Worm (Caenorhabditis elegans) whole organism, mixed stage, embryonic: ENCODE data around the gene kin-24.

Experiments
- blmp-1 ChIP-seq: fragments of 150-350 bp; optimal IDR thresholded peaks from 2 replicates; lab custom pipeline; 2014; ENCODE audit warnings: missing biosample characterization, missing genetic modification characterization
- elt-3 ChIP-seq: fragments of 150-350 bp; optimal IDR thresholded peaks from 2 replicates; lab custom pipeline; 2014; ENCODE audit warnings: missing biosample characterization, missing genetic modification characterization
- mab-5 ChIP-seq: fragments of 150-350 bp; optimal IDR thresholded peaks from 2 replicates; lab custom pipeline; 2014; ENCODE audit warnings: missing biosample characterization, missing genetic modification characterization
- mep-1 ChIP-seq: fragments of 150-350 bp; optimal IDR thresholded peaks from 2 replicates; lab custom pipeline; 2017; ENCODE audit warnings: missing biosample characterization, missing genetic modification reagents, missing genetic modification characterization, inconsistent platforms
- nhr-237 ChIP-seq: fragments of 150-350 bp; optimal IDR thresholded peaks from 2 replicates; lab custom pipeline; 2014; ENCODE audit warnings: missing biosample characterization, missing genetic modification characterization
- pha-4 ChIP-seq: fragments of 150-350 bp; optimal IDR thresholded peaks from 2 replicates; lab custom pipeline; 2018; ENCODE audit warnings: missing biosample characterization, missing genetic modification reagents, missing genetic modification characterization
- snpc-4 ChIP-seq: fragments of 150-350 bp; optimal IDR thresholded peaks from 2 replicates; lab custom pipeline; 2014; ENCODE audit warnings: missing biosample characterization, missing genetic modification characterization
- sptf-1 ChIP-seq: sonication (generic microtip); optimal IDR thresholded peaks from 2 replicates; lab custom pipeline; 2017; ENCODE audit warnings: mild to moderate bottlenecking, missing genetic modification characterization, moderate library complexity, missing compliant biosample characterization
- unc-120 ChIP-seq: sonication (generic microtip); optimal IDR thresholded peaks from 2 replicates; lab custom pipeline; 2017; ENCODE audit warnings: missing genetic modification characterization, missing compliant biosample characterization; ENCODE audit not compliant: poor library complexity, severe bottlenecking
- unc-39 ChIP-seq: fragments of 150-350 bp; optimal IDR thresholded peaks from 2 replicates; lab custom pipeline; 2014; ENCODE audit warnings: missing biosample characterization, missing genetic modification characterization
- unc-62 ChIP-seq: fragments of 150-350 bp; optimal IDR thresholded peaks from 2 replicates; lab custom pipeline; 2014; ENCODE audit warnings: missing biosample characterization, missing genetic modification reagents, missing genetic modification characterization
- ztf-11 ChIP-seq: fragments of 150-350 bp; optimal IDR thresholded peaks from 2 replicates; lab custom pipeline; 2014; ENCODE audit warnings: missing biosample characterization, missing genetic modification characterization

DNA sequence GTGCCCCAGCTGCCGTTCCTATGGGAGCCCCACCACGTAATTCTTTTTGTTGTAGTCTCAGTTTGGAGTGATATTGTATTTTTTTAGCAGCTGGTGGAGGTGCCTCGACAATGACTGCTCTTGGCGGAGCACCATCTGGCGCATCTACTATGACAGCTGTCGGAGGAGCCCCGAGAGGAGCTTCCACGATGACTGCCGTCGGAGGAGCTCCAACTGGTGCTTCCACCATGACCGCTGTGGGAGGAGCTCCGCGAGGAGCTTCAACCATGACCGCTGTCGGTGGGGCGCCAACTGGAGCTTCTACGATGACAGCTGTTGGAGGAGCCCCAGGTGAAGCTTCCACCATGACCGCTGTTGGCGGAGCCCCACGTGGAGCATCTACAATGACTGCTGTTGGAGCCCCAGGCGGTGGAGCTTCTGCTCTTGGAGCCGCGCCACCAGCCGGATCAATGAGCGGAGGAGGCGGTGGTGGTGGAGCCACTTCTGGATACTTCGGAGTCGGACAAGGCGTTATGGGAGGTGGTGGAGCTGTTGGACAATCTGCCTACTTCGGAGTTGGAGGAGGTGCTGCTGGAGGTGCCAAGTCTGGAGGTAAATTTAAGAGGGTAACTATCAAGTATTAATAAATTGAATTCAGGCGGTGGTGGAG, 12.1 kb upstream of the kin-24 start:
- no peak for TF ChIP-seq unc-62 (GFP tag; lab: Kevin White, UChicago)
- no peak for TF ChIP-seq ztf-11 (tag; lab: Kevin White, UChicago)
- no peak for TF ChIP-seq sptf-1 (tag; lab: Kevin White, UChicago)
- TF ChIP-seq mab-5: no peak
- TF ChIP-seq snpc-4: no peak
- no peak for TF ChIP-seq pha-4 (tag; lab: Kevin White, UChicago)
- TF ChIP-seq blmp-1 (tag; lab: Kevin White, UChicago): no peak
- no peak for TF ChIP-seq nhr-237
- TF ChIP-seq unc-39 (tag; lab: Kevin White, UChicago): no peak
- no peak for TF ChIP-seq mep-1 (tag; lab: Kevin White, UChicago)
- TF ChIP-seq elt-3 (tag; lab: Kevin White, UChicago): no peak
- TF ChIP-seq unc-120 (tag; lab: Kevin White, UChicago): no peak
